Fruit fly (Drosophila melanogaster) Kc167 (cell line): Measurements from ENCODE around the gene CG7742.

Source experiments
- Myc ChIP-seq: fragments of >200 bp; optimal IDR thresholded peaks from 2 replicates; lab custom pipeline; 2017; ENCODE audit warnings: missing external identifiers
- Sin3A ChIP-seq: fragments of >200 bp; optimal IDR thresholded peaks from 2 replicates; lab custom pipeline; 2018; ENCODE audit warnings: missing external identifiers
- h ChIP-seq: fragments of >200 bp; optimal IDR thresholded peaks from 3 replicates; lab custom pipeline; 2018; ENCODE audit warnings: missing external identifiers
- insv ChIP-seq: fragments of >200 bp; optimal IDR thresholded peaks from 3 replicates; lab custom pipeline; 2018; ENCODE audit warnings: missing external identifiers
- psq ChIP-seq: fragments of >200 bp; optimal IDR thresholded peaks from 2 replicates; lab custom pipeline; 2017; ENCODE audit warnings: missing external identifiers
- ttk ChIP-seq: sonication (Bioruptor generic); optimal IDR thresholded peaks from 2 replicates; lab custom pipeline; 2017; ENCODE audit warnings: missing external identifiers

DNA sequence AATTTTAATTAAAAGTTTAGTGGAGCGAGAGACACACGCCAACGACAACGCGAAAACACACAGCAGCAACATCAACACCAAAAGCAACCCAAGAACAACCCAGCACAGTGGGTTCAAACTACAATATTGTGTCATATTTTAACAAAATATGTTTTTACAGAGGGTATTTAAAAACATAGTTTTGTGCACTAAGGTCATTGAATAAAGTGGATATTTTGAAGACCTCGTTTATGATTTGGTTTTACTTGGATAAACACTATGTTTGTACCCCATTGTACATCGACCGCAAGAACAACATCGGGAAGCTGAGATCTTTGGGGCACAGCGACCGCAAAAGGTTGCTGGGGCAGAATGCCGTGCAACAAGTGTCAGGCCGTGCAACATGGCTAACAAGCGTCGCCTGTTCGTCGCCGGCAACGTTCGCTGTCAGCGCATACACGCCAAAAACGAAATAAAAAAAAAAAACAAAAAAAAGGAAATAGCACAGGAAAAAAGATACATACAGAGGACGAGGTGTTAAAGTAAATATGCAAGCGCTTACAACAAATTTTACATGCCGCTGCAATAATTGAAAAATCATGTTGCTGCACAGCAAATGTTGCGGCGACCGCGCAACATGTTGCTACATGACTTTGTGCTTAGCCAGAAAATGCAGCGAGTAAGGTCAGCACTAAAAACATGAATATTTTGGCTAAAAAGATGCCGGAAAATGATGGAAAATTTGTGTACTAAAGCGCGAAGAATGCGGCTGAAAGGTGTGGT is 46.5 kb upstream of the CG7742 start:
- no peak for TF ChIP-seq ttk (lab: Kevin White, UChicago)
- TF ChIP-seq Myc (lab: Kevin White, UChicago): no peak
- no peak for TF ChIP-seq psq (lab: Kevin White, UChicago)
- TF ChIP-seq insv (lab: Kevin White, UChicago): no peak
- no peak for TF ChIP-seq Sin3A (lab: Kevin White, UChicago)
- TF ChIP-seq h: no peak
